Fruit fly (Drosophila melanogaster) S2 (cell line): Measurements from ENCODE around the gene Hsp60B.

Experiments used
- CG8478 ChIP-seq: fragments of >200 bp; optimal IDR thresholded peaks from 2 replicates; lab custom pipeline; 2018
- CTCF ChIP-seq, 2 experiments: fragments of >200 bp; optimal IDR thresholded peaks; 2 replicates each; lab custom pipeline; 2018

Hsp60B gene

dm6 chr2L:728062-728461 is at the start of gene Hsp60B:
TSS of gene Hsp60B (plus strand) at chr2L:728362.
- TF ChIP-seq CTCF (optimal IDR thresholded peaks at IDR 0.05; lab: Kevin White, UChicago) (no peak), CG8478 (lab: Kevin White, UChicago) (no peak)

dm6 chr2L:679887-680286 is 48.3 kb upstream of the Hsp60B start:
- no peak for TF ChIP-seq CTCF (optimal IDR thresholded peaks at IDR 0.05; lab: Kevin White, UChicago)
- TF ChIP-seq CG8478 (lab: Kevin White, UChicago) = no peak

- TF ChIP-seq CTCF (optimal IDR thresholded peaks at IDR 0.05; lab: Kevin White, UChicago) (no peak), CG8478 (lab: Kevin White, UChicago) (no peak)
Observed at dm6 chr2L:683078-683477, 45.1 kb upstream of the Hsp60B start.

dm6 chr2L:684089-684488 is 44.1 kb upstream of the Hsp60B start:
- TF ChIP-seq CTCF (optimal IDR thresholded peaks at IDR 0.05; lab: Kevin White, UChicago) (no peak), CG8478 (lab: Kevin White, UChicago) (no peak)

- TF ChIP-seq CTCF (optimal IDR thresholded peaks at IDR 0.05; lab: Kevin White, UChicago) (no peak), CG8478 (lab: Kevin White, UChicago) (no peak)
Observed at dm6 chr2L:684788-685187, 43.4 kb upstream of the Hsp60B start.

dm6 chr2L:696495-696894 is 31.7 kb upstream of the Hsp60B start:
- TF ChIP-seq CG8478 (lab: Kevin White, UChicago) (no peak), CTCF (optimal IDR thresholded peaks at IDR 0.05; lab: Kevin White, UChicago) (no peak)

dm6 chr2L:697608-698007 is 30.6 kb upstream of the Hsp60B start:
- no peak for TF ChIP-seq CG8478 (lab: Kevin White, UChicago)
- TF ChIP-seq CTCF (optimal IDR thresholded peaks at IDR 0.05; lab: Kevin White, UChicago) = no peak

- TF ChIP-seq CTCF (optimal IDR thresholded peaks at IDR 0.05; lab: Kevin White, UChicago) = no peak
- TF ChIP-seq CG8478 (lab: Kevin White, UChicago) = no peak
Observed at dm6 chr2L:698058-698457, 30.1 kb upstream of the Hsp60B start.

- TF ChIP-seq CG8478 (lab: Kevin White, UChicago) (no peak), CTCF (optimal IDR thresholded peaks at IDR 0.05; lab: Kevin White, UChicago) (no peak)
Observed at dm6 chr2L:700787-701186, 27.4 kb upstream of the Hsp60B start.

- no peak for TF ChIP-seq CTCF (optimal IDR thresholded peaks at IDR 0.05; lab: Kevin White, UChicago)
- TF ChIP-seq CG8478 (lab: Kevin White, UChicago) = no peak
Observed at dm6 chr2L:701868-702327, 26.3 kb upstream of the Hsp60B start.

- TF ChIP-seq CG8478 (lab: Kevin White, UChicago) (no peak), CTCF (optimal IDR thresholded peaks at IDR 0.05; lab: Kevin White, UChicago) (no peak)
Observed at dm6 chr2L:705216-705615, 22.9 kb upstream of the Hsp60B start.

dm6 chr2L:712281-712680 is 15.9 kb upstream of the Hsp60B start:
- TF ChIP-seq CG8478 (lab: Kevin White, UChicago) = no peak
- TF ChIP-seq CTCF (optimal IDR thresholded peaks at IDR 0.05; lab: Kevin White, UChicago) = no peak

dm6 chr2L:713232-713631 is 14.9 kb upstream of the Hsp60B start:
- TF ChIP-seq CTCF (optimal IDR thresholded peaks at IDR 0.05; lab: Kevin White, UChicago) (no peak), CG8478 (lab: Kevin White, UChicago) (no peak)

dm6 chr2L:714747-715488 is 13.2 kb upstream of the Hsp60B start, which contains the start of gene ds:
TSS of gene ds (minus strand) at chr2L:714983.
- no peak for TF ChIP-seq CTCF (optimal IDR thresholded peaks at IDR 0.05; lab: Kevin White, UChicago)
- no peak for TF ChIP-seq CG8478 (lab: Kevin White, UChicago)

- TF ChIP-seq CG8478 (lab: Kevin White, UChicago) = no peak
- no peak for TF ChIP-seq CTCF (optimal IDR thresholded peaks at IDR 0.05; lab: Kevin White, UChicago)
Observed at dm6 chr2L:715489-715849, 12.7 kb upstream of the Hsp60B start.

dm6 chr2L:716547-716946 is 11.6 kb upstream of the Hsp60B start:
- TF ChIP-seq CG8478 (lab: Kevin White, UChicago) = no peak
- TF ChIP-seq CTCF (optimal IDR thresholded peaks at IDR 0.05; lab: Kevin White, UChicago) = no peak
